Worm (Caenorhabditis elegans) whole organism, dauer: ENCODE results near the gene Y55F3BR.6.

ENCODE experiments used
- unc-62 ChIP-seq: sonication (generic microtip); optimal IDR thresholded peaks from 2 replicates; lab custom pipeline; 2017; ENCODE audit warnings: missing biosample characterization, missing genetic modification reagents, missing genetic modification characterization

The Y55F3BR.6 gene

DNA sequence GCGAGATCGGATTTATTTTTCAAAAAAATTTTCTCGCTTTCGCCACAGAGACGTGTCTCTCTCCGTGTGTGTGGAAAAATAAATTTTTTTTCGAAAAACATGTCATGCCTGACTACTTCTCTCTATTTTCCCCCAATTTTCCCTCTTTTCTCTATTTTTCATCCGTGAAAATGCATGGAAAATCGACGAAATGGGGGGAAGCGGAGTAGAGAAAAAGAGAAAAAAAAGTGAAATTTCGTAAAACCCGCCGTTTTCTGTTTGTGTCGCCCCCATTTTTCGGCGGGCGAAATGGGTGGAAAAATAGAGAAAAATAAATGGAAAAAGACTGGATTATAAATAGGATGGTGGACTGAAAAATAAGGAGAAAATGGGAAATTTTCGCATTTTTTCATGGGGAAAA lies 8.4 kb downstream of the Y55F3BR.6 start:
- TF ChIP-seq unc-62 (GFP tag; lab: Kevin White, UChicago): no peak

DNA sequence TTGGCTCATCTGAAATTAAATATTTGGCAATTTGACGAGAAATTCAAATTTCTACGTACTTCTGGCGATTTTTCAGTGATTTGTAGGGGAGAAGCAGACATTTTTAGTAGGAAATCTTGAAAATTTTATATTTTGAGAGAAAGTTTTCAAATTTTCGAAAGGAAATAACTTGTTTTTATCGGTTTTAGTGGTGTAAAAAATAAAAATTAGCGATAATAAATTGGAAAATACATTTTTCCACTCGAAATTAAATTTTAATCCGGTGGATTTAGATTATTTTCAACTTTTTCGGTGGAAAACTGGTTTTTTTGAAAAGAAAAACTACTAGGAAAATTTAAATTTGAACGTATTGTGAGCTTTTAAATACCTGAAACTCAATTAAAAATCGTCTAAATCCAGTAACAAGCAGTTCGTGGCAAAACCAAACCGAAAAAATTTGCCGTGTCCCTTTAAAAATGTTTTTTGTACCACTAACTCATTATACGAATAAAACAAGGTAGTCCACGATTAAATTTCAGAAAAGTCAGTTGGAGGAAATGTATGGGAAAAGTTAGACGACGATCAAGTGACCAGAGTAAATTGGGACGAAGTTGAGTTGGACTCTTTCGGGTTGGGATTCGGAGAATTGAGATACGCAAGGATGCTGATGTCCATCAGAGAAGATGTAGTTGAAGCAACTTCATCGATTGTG lies 10.0 kb downstream of the Y55F3BR.6 start, which contains the start of the genes madf-1 and Y55F3BR.10:
TSS of gene madf-1 (minus strand) at position 101 of the 691 bp plus-strand sequence.
TSS of gene Y55F3BR.10 (plus strand) at position 641 of the 691 bp plus-strand sequence.
- no peak for TF ChIP-seq unc-62 (GFP tag; lab: Kevin White, UChicago)

DNA sequence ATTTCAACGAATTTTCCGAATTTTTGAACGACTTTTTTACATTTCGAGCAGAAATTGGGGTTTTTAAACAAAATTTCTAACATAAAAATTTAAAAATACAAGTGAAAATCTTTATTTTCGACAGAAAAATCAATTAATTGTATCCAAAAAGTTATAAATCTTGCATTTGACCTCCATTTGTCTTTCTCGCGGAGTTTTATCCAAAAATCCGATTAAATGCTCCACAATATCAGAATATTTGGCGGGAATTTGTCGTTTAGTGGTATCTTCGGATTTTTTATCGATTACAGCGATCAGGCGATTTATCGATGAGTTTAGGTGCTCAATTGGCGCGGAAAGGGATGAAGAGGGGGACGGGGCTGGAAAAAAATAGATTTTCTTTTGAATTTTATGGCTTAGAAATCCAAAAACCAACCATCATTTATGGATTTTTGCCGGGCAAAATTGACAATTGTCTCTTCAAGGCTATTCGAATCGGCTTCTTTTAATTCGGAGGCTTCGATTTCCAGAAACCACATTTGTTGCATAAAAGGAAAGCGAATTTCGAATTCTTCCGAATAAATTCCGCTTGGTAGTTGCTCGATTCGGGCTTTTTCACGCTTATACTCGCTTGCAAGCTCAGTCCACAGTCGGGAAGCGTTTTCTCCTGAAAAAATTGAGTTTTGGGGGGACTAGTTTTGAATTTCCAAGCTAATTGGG lies 11.5 kb downstream of the Y55F3BR.6 start:
- no peak for TF ChIP-seq unc-62 (GFP tag; lab: Kevin White, UChicago)

ce11 chrIV:829691-830090 lies 12.2 kb downstream of the Y55F3BR.6 start:
- TF ChIP-seq unc-62 (GFP tag; lab: Kevin White, UChicago): no peak

- TF ChIP-seq unc-62 (GFP tag; lab: Kevin White, UChicago): no peak
Measured at ce11 chrIV:829107-829506, 12.8 kb downstream of the Y55F3BR.6 start.

- no peak for TF ChIP-seq unc-62 (GFP tag; lab: Kevin White, UChicago)
Measured at ce11 chrIV:828427-828826, 13.5 kb downstream of the Y55F3BR.6 start.

DNA sequence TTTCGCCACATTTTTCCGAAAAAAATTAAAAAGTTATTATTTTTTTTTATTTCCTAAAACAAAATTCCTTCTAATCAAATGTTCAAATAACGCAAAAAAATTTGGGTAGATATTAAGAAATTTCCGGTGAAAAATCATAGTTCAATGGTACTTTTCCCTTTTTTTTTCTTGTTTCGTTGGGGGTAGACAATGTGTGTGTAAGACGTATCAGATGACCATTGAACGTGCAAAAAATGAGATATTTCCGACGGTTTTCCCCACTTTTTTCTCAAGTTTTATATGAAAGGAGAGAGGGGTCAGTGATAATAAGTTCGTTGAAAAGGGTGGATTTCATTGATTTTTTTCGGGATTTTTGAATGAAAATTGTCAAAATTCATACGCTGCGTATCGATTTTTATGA lies 15.8 kb downstream of the Y55F3BR.6 start:
- TF ChIP-seq unc-62 (GFP tag; lab: Kevin White, UChicago): no peak

- no peak for TF ChIP-seq unc-62 (GFP tag; lab: Kevin White, UChicago)
Measured at ce11 chrIV:824854-825253, 17.1 kb downstream of the Y55F3BR.6 start, which contains the start of gene zipt-15. zipt-15 (minus strand) TSS chrIV:824954.

- TF ChIP-seq unc-62 (GFP tag; lab: Kevin White, UChicago): no peak
Measured at ce11 chrIV:817879-818278, 24.0 kb downstream of the Y55F3BR.6 start.

DNA sequence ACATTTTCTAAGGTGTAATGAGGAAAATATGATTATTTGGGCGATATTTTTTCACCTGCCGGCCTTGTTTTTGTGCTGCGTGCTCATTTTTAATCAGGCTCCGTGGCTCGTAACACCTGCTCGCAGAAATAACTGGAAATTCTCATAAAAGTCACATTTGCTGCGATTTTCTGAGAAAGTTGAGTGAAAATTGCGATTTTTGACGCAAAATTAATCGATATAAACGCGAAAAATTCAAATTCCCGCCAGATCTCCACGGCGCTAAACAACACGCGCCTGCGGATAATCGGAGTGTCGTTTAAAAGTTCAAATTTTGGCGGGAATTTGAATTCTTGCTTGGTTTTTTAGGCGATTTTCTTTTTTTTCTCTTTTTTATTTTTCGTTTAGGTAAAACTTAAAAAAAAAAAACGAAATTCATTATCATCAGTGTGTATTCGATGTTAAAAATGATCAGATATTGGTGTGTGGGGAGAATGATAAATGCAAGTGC lies 34.9 kb downstream of the Y55F3BR.6 start, which contains the start of gene Y55F3BL.6:
TSS of gene Y55F3BL.6 (minus strand) at position 51 of the 490 bp plus-strand sequence.
- no peak for TF ChIP-seq unc-62 (GFP tag; lab: Kevin White, UChicago)

ce11 chrIV:805693-806092 lies 36.2 kb downstream of the Y55F3BR.6 start:
- no peak for TF ChIP-seq unc-62 (GFP tag; lab: Kevin White, UChicago)

DNA sequence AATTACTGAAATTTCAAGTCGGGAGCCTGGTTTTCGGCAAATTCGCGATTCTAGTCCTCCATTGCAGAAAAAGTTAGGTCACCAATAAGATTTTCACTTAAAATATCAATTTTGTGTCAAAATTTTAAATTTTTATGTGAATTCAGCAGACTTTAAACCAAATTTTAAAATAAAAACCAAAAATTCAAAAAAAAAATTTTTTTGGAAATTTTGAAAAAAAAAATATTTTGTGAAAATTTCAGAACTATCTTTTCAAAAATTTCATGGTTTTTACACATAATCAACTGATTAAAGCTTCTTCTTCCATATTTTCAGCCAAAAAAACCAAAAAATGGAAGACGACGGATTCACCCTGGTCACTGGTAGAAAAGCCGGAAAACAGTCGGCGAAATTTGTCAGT lies 37.1 kb downstream of the Y55F3BR.6 start, which contains the start of gene Y55F3BL.4:
TSS of gene Y55F3BL.4 (plus strand) at position 301 of the 400 bp plus-strand sequence.
- TF ChIP-seq unc-62 (GFP tag; lab: Kevin White, UChicago): no peak

ce11 chrIV:801162-801561 lies 40.8 kb downstream of the Y55F3BR.6 start:
- no peak for TF ChIP-seq unc-62 (GFP tag; lab: Kevin White, UChicago)

DNA sequence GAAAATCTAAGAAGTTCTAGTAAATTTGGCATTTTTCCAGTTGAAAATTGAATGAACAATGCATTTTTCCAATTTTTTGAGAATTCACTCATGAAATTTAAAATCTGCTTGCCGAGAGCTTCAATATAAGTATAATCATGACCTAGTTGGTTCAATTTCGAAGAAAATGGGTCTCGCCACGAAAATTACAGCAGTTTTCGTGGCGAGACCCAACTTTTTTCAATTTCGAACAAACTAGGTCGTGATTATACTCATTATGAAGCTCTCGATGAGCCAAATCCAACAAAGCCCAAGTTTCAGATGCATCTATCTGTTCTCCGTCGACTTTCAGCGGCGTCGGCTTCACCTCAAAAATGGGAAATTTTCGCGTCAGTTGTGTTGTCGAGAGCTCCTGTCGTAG lies 41.4 kb downstream of the Y55F3BR.6 start, which contains the start of gene mrpl-46:
TSS of gene mrpl-46 (plus strand) at position 301 of the 400 bp plus-strand sequence.
- TF ChIP-seq unc-62 (GFP tag; lab: Kevin White, UChicago): no peak

ce11 chrIV:796521-797073 lies 45.3 kb downstream of the Y55F3BR.6 start, which contains the start of the genes F56B3.11 and ech-5:
F56B3.11 (minus strand) TSS chrIV:796571.
ech-5 (plus strand) TSS chrIV:797023.
- no peak for TF ChIP-seq unc-62 (GFP tag; lab: Kevin White, UChicago)
